Worm (Caenorhabditis elegans): Measurements from ENCODE around the gene srx-77.

The srx-77 gene

DNA sequence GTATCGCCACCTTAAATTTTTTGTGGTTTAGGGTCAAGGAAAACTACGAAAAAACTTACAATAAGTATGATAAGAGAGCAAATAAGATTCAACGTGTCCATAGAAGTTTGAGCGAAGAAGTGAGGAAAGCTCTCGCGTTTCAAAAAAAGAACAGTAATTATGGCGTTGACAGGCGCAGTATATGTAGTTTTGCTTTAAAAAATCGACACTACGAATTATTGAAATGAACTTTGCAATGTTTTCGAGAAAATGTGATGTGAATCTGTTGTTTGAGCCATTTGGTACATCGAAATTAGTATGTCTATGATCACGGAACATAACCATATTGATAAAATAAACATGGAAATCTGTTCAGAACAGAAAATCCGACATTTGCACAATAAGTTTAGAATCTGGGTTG lies 6.1 kb downstream of the srx-77 start, which contains the start of gene srx-74:
Gene srx-74, minus strand, starts transcription at position 101 of the 400 bp plus-strand sequence.
- TF ChIP-seq ama-1 (optimal IDR thresholded peaks at IDR 0.05) (no peak), nhr-77 (tag; optimal IDR thresholded peaks at IDR 0.05) (no peak), egl-27 (tag; optimal IDR thresholded peaks at IDR 0.05) (no peak), daf-12 (tag; optimal IDR thresholded peaks at IDR 0.05) (no peak), elt-1 (tag; optimal IDR thresholded peaks at IDR 0.05) (no peak), mml-1 (tag; optimal IDR thresholded peaks at IDR 0.05) (no peak), nhr-67 (tag; optimal IDR thresholded peaks at IDR 0.05) (no peak), elt-2 (tag; optimal IDR thresholded peaks at IDR 0.05) (no peak), ceh-9 (tag; optimal IDR thresholded peaks at IDR 0.05) (no peak), elt-3 (tag; optimal IDR thresholded peaks at IDR 0.05) (no peak), aly-2 (tag; optimal IDR thresholded peaks at IDR 0.05) (no peak), fos-1 (tag; optimal IDR thresholded peaks at IDR 0.05) (no peak)

DNA sequence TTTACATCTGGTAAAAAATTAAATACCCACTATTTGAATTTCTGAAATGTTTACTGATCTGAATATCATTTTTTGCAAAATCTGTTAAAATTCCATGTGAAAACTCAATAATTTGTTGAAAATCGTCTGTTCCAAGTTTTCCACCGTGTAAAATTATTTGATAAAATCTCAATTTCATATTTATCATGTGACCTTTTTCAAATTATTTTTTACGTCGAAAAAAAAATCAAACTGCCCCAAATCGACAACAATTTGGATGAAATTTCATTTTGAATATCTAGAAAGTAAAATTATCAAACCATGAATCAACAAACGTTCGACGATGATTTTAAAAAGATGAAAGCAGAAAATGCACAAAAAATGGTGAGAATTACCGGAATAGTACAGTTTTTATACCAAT lies 13.4 kb downstream of the srx-77 start, which contains the start of gene F41F3.9:
Gene F41F3.9, plus strand, starts transcription at position 301 of the 400 bp plus-strand sequence.
- TF ChIP-seq mdl-1 (tag; optimal IDR thresholded peaks at IDR 0.05) (no peak), eor-1 (tag; optimal IDR thresholded peaks at IDR 0.05) (no peak), nhr-11 (tag; optimal IDR thresholded peaks at IDR 0.05) (no peak), daf-12 (tag; optimal IDR thresholded peaks at IDR 0.05) (no peak), elt-2 (tag; optimal IDR thresholded peaks at IDR 0.05) (no peak), nfya-1 (tag; optimal IDR thresholded peaks at IDR 0.05; ENCODE audit: insufficient read depth) (no peak), hmg-11 (tag; optimal IDR thresholded peaks at IDR 0.05) (no peak), nhr-12 (tag; optimal IDR thresholded peaks at IDR 0.05) (no peak), jun-1 (tag; optimal IDR thresholded peaks at IDR 0.05) (no peak), ceh-82 (tag; optimal IDR thresholded peaks at IDR 0.05) (no peak), ceh-16 (tag; optimal IDR thresholded peaks at IDR 0.05) (no peak), fkh-10 (GFP tag; optimal IDR thresholded peaks at IDR 0.05) (no peak), pqm-1 (tag; optimal IDR thresholded peaks at IDR 0.05) (no peak), fkh-2 (tag; optimal IDR thresholded peaks at IDR 0.05) (no peak), zag-1 (tag; optimal IDR thresholded peaks at IDR 0.05) (no peak), lin-39 (tag; optimal IDR thresholded peaks at IDR 0.05) (no peak), egl-27 (tag; optimal IDR thresholded peaks at IDR 0.05) (no peak)

DNA sequence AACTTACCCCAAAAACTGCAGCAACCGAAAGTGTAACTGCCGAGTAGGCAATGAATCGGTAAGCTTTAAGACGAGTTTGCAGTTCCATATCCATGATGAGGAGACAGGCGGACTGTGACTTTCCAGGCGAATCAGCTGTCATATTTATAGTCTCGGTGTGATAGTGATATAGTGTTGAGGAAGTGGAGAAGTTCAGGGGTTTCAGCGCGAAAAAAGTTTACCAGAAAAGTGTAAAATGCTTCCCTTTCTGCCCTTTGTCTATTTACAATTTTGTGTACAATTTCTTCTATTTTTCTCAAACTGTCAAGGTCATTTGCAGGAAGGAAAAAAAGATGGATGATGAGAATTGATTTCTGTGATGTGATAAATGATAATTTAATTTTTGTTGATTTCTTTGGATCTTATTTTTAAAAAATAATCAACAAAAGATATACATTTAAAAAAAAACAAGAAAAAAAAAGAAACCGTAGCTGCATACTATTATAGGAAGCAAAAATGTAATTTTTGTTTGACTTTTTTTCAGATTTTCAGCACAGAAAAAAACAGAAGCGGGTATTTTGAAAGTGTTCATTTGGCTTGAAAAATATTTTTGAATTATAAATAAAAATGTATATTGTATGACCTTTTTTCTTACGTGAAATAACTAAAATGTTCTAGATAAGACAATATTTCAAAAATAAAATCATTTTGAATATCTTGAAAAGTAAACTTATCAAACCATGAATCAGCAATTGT lies 14.5 kb downstream of the srx-77 start, which contains the start of the genes col-139 and F41F3.1:
Gene col-139, minus strand, starts transcription at position 101 of the 735 bp plus-strand sequence.
Gene F41F3.1, plus strand, starts transcription at position 685 of the 735 bp plus-strand sequence.
- TF ChIP-seq pqm-1 (tag; optimal IDR thresholded peaks at IDR 0.05), result no peak
- TF ChIP-seq ceh-28 (tag; optimal IDR thresholded peaks at IDR 0.05), result no peak
- no peak for TF ChIP-seq nhr-237 (tag; optimal IDR thresholded peaks at IDR 0.05)
- TF ChIP-seq nhr-77 (tag; optimal IDR thresholded peaks at IDR 0.05), result no peak
- no peak for TF ChIP-seq ama-1 (optimal IDR thresholded peaks at IDR 0.05)
- TF ChIP-seq skn-1 (tag; optimal IDR thresholded peaks at IDR 0.05), result no peak
- no peak for TF ChIP-seq aly-2 (tag; optimal IDR thresholded peaks at IDR 0.05)
- TF ChIP-seq nfya-1 (tag; optimal IDR thresholded peaks at IDR 0.05; ENCODE audit: insufficient read depth), result no peak
- TF ChIP-seq snpc-4 (tag; optimal IDR thresholded peaks at IDR 0.05), result no peak
- no peak for TF ChIP-seq jun-1 (tag; optimal IDR thresholded peaks at IDR 0.05)
- TF ChIP-seq nhr-12 (tag; optimal IDR thresholded peaks at IDR 0.05), result no peak
- no peak for TF ChIP-seq nhr-67 (tag; optimal IDR thresholded peaks at IDR 0.05)
- TF ChIP-seq tbx-2 (tag; optimal IDR thresholded peaks at IDR 0.05), result no peak
- TF ChIP-seq zag-1 (tag; optimal IDR thresholded peaks at IDR 0.05), result no peak
- TF ChIP-seq sea-2 (GFP tag; optimal IDR thresholded peaks at IDR 0.05), result no peak
- no peak for TF ChIP-seq lin-15B (tag; optimal IDR thresholded peaks at IDR 0.05)
- no peak for TF ChIP-seq elt-1 (tag; optimal IDR thresholded peaks at IDR 0.05)
- TF ChIP-seq fkh-2 (tag; optimal IDR thresholded peaks at IDR 0.05), result no peak
- no peak for TF ChIP-seq ceh-9 (tag; optimal IDR thresholded peaks at IDR 0.05)

DNA sequence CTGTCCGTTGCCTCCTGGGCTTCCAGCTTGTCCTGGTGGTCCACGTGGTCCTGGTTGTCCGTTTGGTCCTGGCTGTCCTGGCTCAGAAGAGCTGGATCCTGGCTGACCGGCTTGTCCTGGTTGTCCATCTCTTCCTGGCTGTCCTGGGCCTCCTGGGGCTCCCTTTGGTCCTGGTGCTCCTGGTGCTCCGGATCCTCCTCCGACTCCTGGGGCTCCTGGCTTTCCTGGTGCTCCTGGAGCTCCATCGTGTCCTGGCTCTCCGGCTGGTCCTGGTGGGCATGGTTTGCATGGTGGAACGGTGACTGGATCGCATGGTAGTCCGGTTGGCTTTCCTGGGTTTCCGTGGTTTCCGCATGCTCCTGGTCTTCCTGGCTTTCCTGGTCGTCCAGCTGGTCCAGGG lies 15.4 kb downstream of the srx-77 start:
- no peak for TF ChIP-seq ama-1 (optimal IDR thresholded peaks at IDR 0.05)
- no peak for TF ChIP-seq mdl-1 (tag; optimal IDR thresholded peaks at IDR 0.05)
- no peak for TF ChIP-seq skn-1 (tag; optimal IDR thresholded peaks at IDR 0.05)
- no peak for TF ChIP-seq nhr-67 (tag; optimal IDR thresholded peaks at IDR 0.05)
- no peak for TF ChIP-seq ztf-4 (tag; optimal IDR thresholded peaks at IDR 0.05)
- TF ChIP-seq snpc-4 (tag; optimal IDR thresholded peaks at IDR 0.05), result no peak
- no peak for TF ChIP-seq nhr-76 (tag; optimal IDR thresholded peaks at IDR 0.05)
- TF ChIP-seq nfya-1 (tag; optimal IDR thresholded peaks at IDR 0.05; ENCODE audit: insufficient read depth), result no peak
- TF ChIP-seq eor-1 (tag; optimal IDR thresholded peaks at IDR 0.05), result no peak
- TF ChIP-seq sea-2 (GFP tag; optimal IDR thresholded peaks at IDR 0.05), result no peak
- no peak for TF ChIP-seq elt-1 (tag; optimal IDR thresholded peaks at IDR 0.05)
- no peak for TF ChIP-seq nhr-77 (tag; optimal IDR thresholded peaks at IDR 0.05)
- TF ChIP-seq aly-2 (tag; optimal IDR thresholded peaks at IDR 0.05), result no peak
- TF ChIP-seq nhr-237 (tag; optimal IDR thresholded peaks at IDR 0.05), result no peak
- TF ChIP-seq ceh-28 (tag; optimal IDR thresholded peaks at IDR 0.05), result no peak
- TF ChIP-seq lin-15B (tag; optimal IDR thresholded peaks at IDR 0.05), result no peak
- no peak for TF ChIP-seq nhr-23 (tag; optimal IDR thresholded peaks at IDR 0.05)

All from whole organism, L3 larva.